Worm (Caenorhabditis elegans): Measurements from ENCODE around the gene B0416.11.

- no peak for TF ChIP-seq tra-4 (tag; optimal IDR thresholded peaks at IDR 0.05)
- TF ChIP-seq ama-1 (optimal IDR thresholded peaks at IDR 0.05), result no peak
- no peak for TF ChIP-seq flt-1 (GFP tag; IDR thresholded peaks at IDR 0.05)
- no peak for TF ChIP-seq F13C5.2 (tag; optimal IDR thresholded peaks at IDR 0.05)
- TF ChIP-seq tbx-37 (GFP tag; conservative IDR thresholded peaks at IDR 0.05), result no peak
- no peak for TF ChIP-seq pes-1 (GFP tag; IDR thresholded peaks at IDR 0.05)
- no peak for TF ChIP-seq tbx-11 (GFP tag; IDR thresholded peaks at IDR 0.05)
- no peak for TF ChIP-seq hmg-4 (GFP tag; optimal IDR thresholded peaks at IDR 0.05)
- TF ChIP-seq ceh-36 (tag; optimal IDR thresholded peaks at IDR 0.05), result no peak
These were observed 36.3 kb downstream of the B0416.11 start for ce11 chrX:9246625-9247024.
